Fruit fly (Drosophila melanogaster) whole organism, wandering third instar larva: ENCODE measurements around the gene eEF1gamma.

Source experiments
- Abd-B ChIP-seq: fragments of >200 bp; optimal IDR thresholded peaks from 2 replicates; lab custom pipeline; 2017; ENCODE audit warnings: missing biosample characterization, missing genetic modification characterization
- CG32264 ChIP-seq: fragments of 200-800 bp; sonication (Bioruptor generic); optimal IDR thresholded peaks from 2 replicates; lab custom pipeline; 2016; ENCODE audit warnings: missing biosample characterization, missing genetic modification characterization
- CG9705 ChIP-seq: fragments of 200-800 bp; sonication (Bioruptor generic); optimal IDR thresholded peaks from 2 replicates; lab custom pipeline; 2018; ENCODE audit warnings: missing biosample characterization, mild to moderate bottlenecking, missing genetic modification characterization
- CrebA ChIP-seq: fragments of 200-800 bp; sonication (Bioruptor generic); optimal IDR thresholded peaks from 2 replicates; lab custom pipeline; 2016; ENCODE audit warnings: missing biosample characterization, mild to moderate bottlenecking, missing genetic modification characterization, borderline replicate concordance
- Dfd ChIP-seq: fragments of >200 bp; optimal IDR thresholded peaks from 2 replicates; lab custom pipeline; 2017; ENCODE audit warnings: missing biosample characterization, missing genetic modification characterization
- Dif ChIP-seq: fragments of 200-275, 200-300 bp; sonication (Bioruptor generic); optimal IDR thresholded peaks from 2 replicates; lab custom pipeline; 2018; ENCODE audit warnings: missing biosample characterization, missing genetic modification characterization; ENCODE audit not compliant: partially characterized antibody
- GATAd ChIP-seq: sonication (Bioruptor generic); optimal IDR thresholded peaks from 2 replicates; lab custom pipeline; 2016; ENCODE audit warnings: missing biosample characterization, missing genetic modification characterization
- HLH106 ChIP-seq: fragments of 200-800 bp; optimal IDR thresholded peaks from 3 replicates; lab custom pipeline; 2019; ENCODE audit warnings: missing biosample characterization, mild to moderate bottlenecking, missing genetic modification characterization, moderate library complexity
- Hr78 ChIP-seq: fragments of >200 bp; optimal IDR thresholded peaks from 2 replicates; lab custom pipeline; 2017; ENCODE audit warnings: missing biosample characterization, missing genetic modification characterization
- Hr83 ChIP-seq: fragments of 200-300 bp; sonication (Bioruptor generic); optimal IDR thresholded peaks from 2 replicates; lab custom pipeline; 2016; ENCODE audit warnings: missing biosample characterization, mild to moderate bottlenecking, missing genetic modification characterization, moderate library complexity; ENCODE audit not compliant: poor library complexity, severe bottlenecking
- Jra ChIP-seq: sonication (Bioruptor generic); optimal IDR thresholded peaks from 2 replicates; lab custom pipeline; 2016; ENCODE audit warnings: missing biosample characterization, missing genetic modification characterization
- Mio ChIP-seq: sonication (Bioruptor generic); optimal IDR thresholded peaks from 2 replicates; lab custom pipeline; 2016; ENCODE audit warnings: missing biosample characterization, missing genetic modification characterization
- Myc ChIP-seq: fragments of >200 bp; optimal IDR thresholded peaks from 2 replicates; lab custom pipeline; 2017
- N ChIP-seq: fragments of >200 bp; optimal IDR thresholded peaks from 2 replicates; lab custom pipeline; 2018; ENCODE audit warnings: missing biosample characterization, missing external identifiers, missing genetic modification characterization
- OdsH ChIP-seq: fragments of 200-800 bp; sonication (Bioruptor generic); optimal IDR thresholded peaks from 2 replicates; lab custom pipeline; 2016; ENCODE audit warnings: missing biosample characterization, mild to moderate bottlenecking, missing genetic modification characterization
- Rel ChIP-seq, 2 experiments: fragments of 200-800 bp; sonication (Bioruptor generic) in 1 of 2; optimal IDR thresholded peaks; 2 replicates in 1 of 2; 3 replicates in 1 of 2; lab custom pipeline; 2016 to 2019; ENCODE audit warnings: mild to moderate bottlenecking in 2 of 2, missing biosample characterization in 2 of 2, missing genetic modification characterization in 2 of 2, moderate library complexity in 1 of 2
- Sp1 ChIP-seq: fragments of 200-800 bp; sonication (Bioruptor generic); optimal IDR thresholded peaks from 3 replicates; lab custom pipeline; 2019; ENCODE audit warnings: missing biosample characterization, mild to moderate bottlenecking, missing genetic modification characterization, moderate library complexity
- Vsx2 ChIP-seq: fragments of 200-300, 225-300 bp; sonication (Bioruptor generic); optimal IDR thresholded peaks from 2 replicates; lab custom pipeline; 2018; ENCODE audit warnings: missing biosample characterization, missing genetic modification characterization; ENCODE audit not compliant: partially characterized antibody
- br ChIP-seq: fragments of 200-800 bp; sonication (Bioruptor generic); optimal IDR thresholded peaks from 2 replicates; lab custom pipeline; 2016; ENCODE audit warnings: missing biosample characterization, missing genetic modification characterization
- brk ChIP-seq: fragments of 200-800 bp; sonication (Bioruptor generic); optimal IDR thresholded peaks from 2 replicates; lab custom pipeline; 2016; ENCODE audit warnings: missing biosample characterization, mild to moderate bottlenecking, missing genetic modification characterization
- dl ChIP-seq, 2 experiments: fragments of 175-275, 200-275 bp in 1 of 2; fragments of 200-275 bp in 1 of 2; sonication (Bioruptor generic); optimal IDR thresholded peaks; lab custom pipeline; 2018; ENCODE audit warnings: mild to moderate bottlenecking in 2 of 2, missing biosample characterization in 2 of 2, missing genetic modification characterization in 2 of 2, moderate library complexity in 2 of 2; ENCODE audit not compliant: partially characterized antibody in 2 of 2, insufficient read depth in 1 of 2
- dmrt93B ChIP-seq: fragments of 200-800 bp; sonication (Bioruptor generic); optimal IDR thresholded peaks from 2 replicates; lab custom pipeline; 2018; ENCODE audit warnings: missing biosample characterization, mild to moderate bottlenecking, missing genetic modification characterization
- dsf ChIP-seq: sonication (Bioruptor generic); optimal IDR thresholded peaks from 2 replicates; lab custom pipeline; 2016; ENCODE audit warnings: missing biosample characterization, missing genetic modification characterization, borderline replicate concordance
- ey ChIP-seq: fragments of 200-800 bp; sonication (Bioruptor generic); optimal IDR thresholded peaks from 2 replicates; lab custom pipeline; 2016; ENCODE audit warnings: missing biosample characterization, missing genetic modification characterization
- foxo ChIP-seq, 2 experiments: fragments of 200-800 bp; sonication (Bioruptor generic); optimal IDR thresholded peaks; 2 replicates in 1 of 2; 3 replicates in 1 of 2; lab custom pipeline; 2016 to 2017; ENCODE audit warnings: missing biosample characterization in 2 of 2, missing genetic modification characterization in 2 of 2
- fru ChIP-seq: fragments of 200-800 bp; sonication (Bioruptor generic); optimal IDR thresholded peaks from 3 replicates; lab custom pipeline; 2016; ENCODE audit warnings: missing biosample characterization, mild to moderate bottlenecking, missing genetic modification characterization
- h ChIP-seq: fragments of 200-800 bp; sonication (Bioruptor generic); optimal IDR thresholded peaks from 3 replicates; lab custom pipeline; 2016; ENCODE audit warnings: missing biosample characterization, mild to moderate bottlenecking, missing genetic modification characterization
- lola ChIP-seq: fragments of >200 bp; optimal IDR thresholded peaks from 2 replicates; lab custom pipeline; 2017; ENCODE audit warnings: missing biosample characterization, missing genetic modification characterization
- psq ChIP-seq: fragments of 200-800 bp; sonication (Bioruptor generic); optimal IDR thresholded peaks from 3 replicates; lab custom pipeline; 2017; ENCODE audit warnings: missing biosample characterization, mild to moderate bottlenecking, missing genetic modification characterization, moderate library complexity
- rgr ChIP-seq: fragments of 200-800 bp; sonication (Bioruptor generic); optimal IDR thresholded peaks from 3 replicates; lab custom pipeline; 2016; ENCODE audit warnings: missing biosample characterization, mild to moderate bottlenecking, missing genetic modification characterization
- sage ChIP-seq: fragments of 200-800 bp; sonication (Bioruptor generic); optimal IDR thresholded peaks from 2 replicates; lab custom pipeline; 2016; ENCODE audit warnings: missing biosample characterization, mild to moderate bottlenecking, missing genetic modification characterization
- sv ChIP-seq: fragments of 200-800 bp; sonication (Bioruptor generic); optimal IDR thresholded peaks from 3 replicates; lab custom pipeline; 2016; ENCODE audit warnings: missing biosample characterization, missing genetic modification characterization
- usp ChIP-seq: fragments of >200 bp; optimal IDR thresholded peaks from 2 replicates; lab custom pipeline; 2017; ENCODE audit warnings: missing biosample characterization, missing genetic modification characterization

Gene eEF1gamma

DNA sequence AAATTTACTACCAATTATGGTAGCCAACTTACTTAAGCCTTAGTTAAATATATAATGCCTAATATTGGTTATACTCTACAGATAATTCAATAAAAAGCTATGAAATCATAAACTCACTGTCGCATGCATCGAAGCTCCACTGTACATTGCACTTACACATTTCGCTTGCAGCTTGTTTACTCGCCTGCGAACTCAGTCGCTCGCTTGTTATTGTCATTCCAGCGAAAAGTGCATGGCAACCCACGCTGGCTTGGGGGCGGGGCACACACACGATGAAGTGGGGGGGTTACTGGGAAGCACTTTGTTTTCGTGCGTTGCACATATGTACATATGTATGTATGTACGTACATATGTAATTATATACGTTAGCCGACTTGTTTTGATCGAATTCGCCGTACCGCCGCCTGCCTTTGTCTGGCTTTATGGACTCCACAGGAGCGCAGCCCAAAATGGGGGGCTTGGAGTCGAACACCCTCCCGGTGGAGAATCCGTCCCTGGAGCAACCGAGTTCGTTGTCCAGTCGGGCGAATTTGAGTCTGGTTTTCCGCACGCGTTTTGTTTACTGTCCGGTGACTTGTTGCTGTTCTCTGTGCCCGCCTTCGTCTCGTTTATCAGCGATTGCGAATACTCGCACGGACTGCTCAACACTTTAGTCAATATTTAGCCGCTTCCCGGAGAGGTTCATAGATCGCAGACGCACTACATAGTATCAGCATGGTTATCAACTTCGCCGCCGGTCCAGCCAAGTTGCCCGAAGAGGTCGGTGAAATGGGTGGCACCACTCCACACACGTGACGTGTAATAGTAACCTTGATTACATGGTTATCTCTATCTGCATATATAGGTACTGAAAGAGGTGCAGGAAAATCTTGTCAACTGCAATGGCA is 19.9 kb upstream of the eEF1gamma start, which contains the start of gene CG11899 (continued):
- TF ChIP-seq sage (GFP tag; lab: Kevin White, UChicago): peak; percentile 90
- TF ChIP-seq fru (GFP tag; lab: Kevin White, UChicago): peak; percentile 91

DNA sequence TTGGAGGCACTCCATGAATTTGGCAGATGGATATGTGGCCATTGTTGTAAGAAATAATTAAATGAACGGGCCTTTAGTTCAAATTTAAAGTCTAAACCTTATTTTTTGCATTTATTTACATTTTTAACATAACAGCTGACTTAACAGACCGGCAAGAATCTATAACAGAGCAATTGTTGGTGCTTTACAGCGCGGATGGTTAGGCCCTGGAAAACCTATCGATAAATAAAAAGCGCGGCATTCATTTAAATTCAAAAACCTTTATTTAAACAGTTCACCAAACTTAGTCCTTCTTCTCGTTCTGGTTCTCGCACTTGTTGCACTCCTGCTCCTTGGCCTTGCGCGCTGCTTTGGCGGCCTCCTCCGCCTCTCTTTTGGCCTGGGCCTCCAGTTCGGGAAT is 17.6 kb upstream of the eEF1gamma start, which contains the start of gene Mesh1:
Gene Mesh1, minus strand, starts transcription at position 108 of the 400 bp plus-strand sequence.
- no peak for TF ChIP-seq CrebA
- TF ChIP-seq dsf (GFP tag; lab: Kevin White, UChicago): no peak
- no peak for TF ChIP-seq Sp1
- TF ChIP-seq OdsH (GFP tag; lab: Kevin White, UChicago): no peak
- no peak for TF ChIP-seq CG32264 (GFP tag; lab: Kevin White, UChicago)
- TF ChIP-seq Abd-B (GFP tag; lab: Kevin White, UChicago): no peak
- no peak for TF ChIP-seq GATAd (GFP tag; lab: Kevin White, UChicago)
- no peak for TF ChIP-seq sv (GFP tag; lab: Kevin White, UChicago)
- no peak for TF ChIP-seq fru (GFP tag; lab: Kevin White, UChicago)
- TF ChIP-seq, all 38 proteins: peak for 0

DNA sequence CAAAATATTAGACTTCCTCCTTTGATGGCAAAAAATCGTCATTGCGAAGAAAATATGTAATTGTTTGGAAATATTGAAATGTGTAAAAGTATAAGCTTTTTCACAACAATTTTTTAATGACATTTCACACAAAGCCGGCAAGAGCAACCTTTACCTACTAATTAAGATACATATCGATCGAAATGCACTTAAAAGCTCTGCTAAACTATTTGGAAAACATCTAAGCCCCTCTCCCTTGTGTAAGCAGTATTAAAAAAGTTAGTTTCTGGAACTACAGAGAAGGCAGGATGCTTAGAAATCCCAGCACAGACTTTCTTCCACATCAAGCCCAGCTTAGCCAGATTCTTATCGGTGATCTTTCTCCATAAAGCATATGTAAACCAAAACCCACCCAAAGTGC is 15.9 kb upstream of the eEF1gamma start, which contains the start of gene Cyt-c1L:
Gene Cyt-c1L, minus strand, starts transcription at position 101 of the 400 bp plus-strand sequence.
- TF ChIP-seq dl (GFP tag; optimal IDR thresholded peaks at IDR 0.05; lab: Kevin White, UChicago; ENCODE audit: insufficient read depth in 1 of 2, partially characterized antibody in 2 of 2): no peak
- TF ChIP-seq dsf (GFP tag; lab: Kevin White, UChicago): no peak
- TF ChIP-seq h: no peak
- no peak for TF ChIP-seq N
- TF ChIP-seq Dif: no peak
- TF ChIP-seq Mio (GFP tag; lab: Kevin White, UChicago): no peak
- no peak for TF ChIP-seq psq (GFP tag; lab: Kevin White, UChicago)
- TF ChIP-seq ey: no peak
- TF ChIP-seq GATAd (GFP tag; lab: Kevin White, UChicago): no peak
- no peak for TF ChIP-seq HLH106 (tag; lab: Kevin White, UChicago)

DNA sequence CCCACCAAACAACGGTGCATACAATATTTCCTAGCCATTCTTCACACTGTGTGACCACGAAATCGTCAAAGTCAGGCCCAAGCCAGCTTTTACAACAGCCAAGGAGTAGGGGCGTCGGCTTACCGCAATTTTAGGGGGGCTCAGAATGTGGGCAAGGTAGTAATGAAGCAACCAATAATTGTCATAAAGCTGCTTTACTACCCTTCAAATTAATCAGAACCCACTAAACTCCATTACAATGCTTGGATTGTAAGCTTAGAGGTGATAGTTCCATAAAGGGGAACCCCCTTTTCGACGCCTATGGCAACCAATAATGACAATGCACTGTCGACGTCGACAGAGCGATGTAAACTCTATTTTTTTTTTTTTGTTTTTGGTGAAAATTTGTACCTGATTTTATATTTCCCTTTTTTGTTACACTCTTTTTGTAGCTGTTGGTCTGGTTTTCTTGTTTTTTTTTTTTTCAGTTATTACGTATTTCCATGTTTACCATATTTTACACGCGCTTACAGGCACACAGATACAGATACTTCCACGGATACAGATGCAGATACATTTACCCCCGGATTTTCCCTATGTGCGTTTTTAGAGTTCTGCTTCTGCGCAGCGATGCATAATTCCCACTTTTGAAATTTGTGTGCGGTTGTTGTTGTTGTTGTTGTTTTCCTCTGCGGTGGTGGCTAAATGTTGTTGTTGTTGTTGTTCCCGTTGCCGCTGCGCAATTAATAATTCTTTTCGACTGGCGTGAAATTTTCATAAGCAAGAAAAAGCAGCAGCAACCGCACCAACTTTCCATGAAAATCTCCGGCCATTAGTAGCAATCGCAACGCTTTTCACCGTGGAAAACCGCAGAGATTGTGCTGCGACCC is 15.1 kb upstream of the eEF1gamma start:
- TF ChIP-seq sv (GFP tag; lab: Kevin White, UChicago) (peak; percentile 50), Hr78 (GFP tag; lab: Kevin White, UChicago) (no peak), brk (GFP tag; lab: Kevin White, UChicago) (no peak), sage (GFP tag; lab: Kevin White, UChicago) (no peak), Hr83 (no peak), GATAd (GFP tag; lab: Kevin White, UChicago) (no peak), dsf (GFP tag; lab: Kevin White, UChicago) (no peak)
- TF ChIP-seq, all 38 proteins: peak for 1

DNA sequence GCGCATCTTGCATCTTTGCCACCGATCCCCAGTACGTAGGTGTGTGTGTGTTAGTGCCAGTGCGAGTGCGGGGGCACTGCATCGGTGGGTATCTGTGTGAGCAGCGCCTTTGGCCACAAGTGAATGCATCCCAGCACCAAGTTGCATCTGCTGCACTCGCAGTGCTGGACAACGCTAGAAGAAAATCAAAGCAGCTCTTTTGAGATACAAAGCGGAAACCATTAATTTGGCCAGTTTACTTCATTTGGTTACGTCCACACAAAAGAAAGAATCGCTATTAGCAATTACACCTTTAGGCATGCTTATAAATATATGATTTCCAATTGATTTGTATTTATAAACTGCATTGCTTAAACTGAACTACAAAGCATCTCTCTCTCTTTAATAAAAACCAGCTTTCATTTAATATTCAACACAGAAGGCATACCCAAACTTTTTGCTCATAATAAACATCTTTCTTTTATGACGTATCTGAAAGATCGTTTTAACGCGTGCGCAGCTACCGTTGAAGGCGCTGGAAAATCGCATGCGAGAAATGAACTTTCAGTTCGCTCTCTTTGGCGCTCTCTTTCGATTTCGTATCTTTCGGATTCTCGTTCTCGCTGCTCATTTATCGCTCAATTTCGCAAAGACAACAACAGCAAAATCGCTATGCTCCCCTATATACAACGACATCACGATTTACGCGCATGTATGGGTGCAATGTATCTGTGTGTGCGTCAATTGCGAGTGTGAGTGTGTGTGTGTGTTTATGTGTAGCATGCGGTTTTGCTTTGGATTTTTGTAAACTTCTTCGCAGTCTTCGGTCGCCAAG is 13.6 kb upstream of the eEF1gamma start:
- TF ChIP-seq Sp1 (no peak), fru (GFP tag; lab: Kevin White, UChicago) (no peak), brk (GFP tag; lab: Kevin White, UChicago) (peak; percentile 31), OdsH (GFP tag; lab: Kevin White, UChicago) (no peak), CG32264 (GFP tag; lab: Kevin White, UChicago) (no peak), dmrt93B (GFP tag; lab: Kevin White, UChicago) (no peak), rgr (GFP tag; lab: Kevin White, UChicago) (no peak), Hr78 (GFP tag; lab: Kevin White, UChicago) (no peak), Dfd (GFP tag; lab: Kevin White, UChicago) (no peak), sage (GFP tag; lab: Kevin White, UChicago) (peak; percentile 10), br (GFP tag; lab: Kevin White, UChicago) (no peak), Abd-B (GFP tag; lab: Kevin White, UChicago) (no peak), Mio (GFP tag; lab: Kevin White, UChicago) (no peak), Dif (peak; percentile 20), lola (GFP tag; lab: Kevin White, UChicago) (no peak), CG9705 (no peak), Jra (GFP tag; lab: Kevin White, UChicago) (no peak), h (no peak), N (no peak), usp (no peak), Myc (lab: Kevin White, UChicago) (no peak), Vsx2 (GFP tag; lab: Kevin White, UChicago) (peak; percentile 41), Rel (GFP tag; optimal IDR thresholded peaks at IDR 0.05; lab: Kevin White, UChicago) (peak; percentile 2), Rel (tag; optimal IDR thresholded peaks at IDR 0.05; lab: Kevin White, UChicago) (no peak), foxo (GFP tag; optimal IDR thresholded peaks at IDR 0.05; lab: Kevin White, UChicago) (no peak)
